Fruit fly (Drosophila melanogaster) Kc167 (cell line): Measurements from ENCODE around the gene Prp4k.

Experiments used
- Myc ChIP-seq: fragments of >200 bp; optimal IDR thresholded peaks from 2 replicates; lab custom pipeline; 2017; ENCODE audit warnings: missing external identifiers
- Sin3A ChIP-seq: fragments of >200 bp; optimal IDR thresholded peaks from 2 replicates; lab custom pipeline; 2018; ENCODE audit warnings: missing external identifiers
- h ChIP-seq: fragments of >200 bp; optimal IDR thresholded peaks from 3 replicates; lab custom pipeline; 2018; ENCODE audit warnings: missing external identifiers
- insv ChIP-seq: fragments of >200 bp; optimal IDR thresholded peaks from 3 replicates; lab custom pipeline; 2018; ENCODE audit warnings: missing external identifiers
- psq ChIP-seq: fragments of >200 bp; optimal IDR thresholded peaks from 2 replicates; lab custom pipeline; 2017; ENCODE audit warnings: missing external identifiers
- ttk ChIP-seq: sonication (Bioruptor generic); optimal IDR thresholded peaks from 2 replicates; lab custom pipeline; 2017; ENCODE audit warnings: missing external identifiers

The Prp4k gene

DNA sequence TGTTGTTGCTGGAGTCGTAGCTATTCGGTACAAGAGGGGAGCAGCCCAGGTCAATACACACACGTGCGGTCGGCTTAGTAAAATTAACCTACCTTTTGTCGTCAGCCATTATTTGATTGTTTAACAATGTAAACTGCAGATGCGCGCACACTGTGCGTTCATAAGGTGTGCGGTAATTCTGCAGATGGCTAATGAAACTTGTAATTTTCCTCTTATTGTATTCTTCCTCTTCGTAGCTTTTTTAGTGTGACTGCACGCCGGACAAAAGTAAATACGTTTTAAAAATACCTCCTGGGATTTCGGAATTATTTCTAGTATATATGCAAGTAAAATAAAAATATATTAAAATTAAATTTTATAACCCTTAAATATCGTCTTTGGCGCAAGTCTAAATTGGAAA lies at the start of gene Prp4k:
TSS of gene Prp4k (minus strand) at position 258 of the 400 bp plus-strand sequence.
- TF ChIP-seq h (lab: Kevin White, UChicago) (no peak), Sin3A (no peak)

DNA sequence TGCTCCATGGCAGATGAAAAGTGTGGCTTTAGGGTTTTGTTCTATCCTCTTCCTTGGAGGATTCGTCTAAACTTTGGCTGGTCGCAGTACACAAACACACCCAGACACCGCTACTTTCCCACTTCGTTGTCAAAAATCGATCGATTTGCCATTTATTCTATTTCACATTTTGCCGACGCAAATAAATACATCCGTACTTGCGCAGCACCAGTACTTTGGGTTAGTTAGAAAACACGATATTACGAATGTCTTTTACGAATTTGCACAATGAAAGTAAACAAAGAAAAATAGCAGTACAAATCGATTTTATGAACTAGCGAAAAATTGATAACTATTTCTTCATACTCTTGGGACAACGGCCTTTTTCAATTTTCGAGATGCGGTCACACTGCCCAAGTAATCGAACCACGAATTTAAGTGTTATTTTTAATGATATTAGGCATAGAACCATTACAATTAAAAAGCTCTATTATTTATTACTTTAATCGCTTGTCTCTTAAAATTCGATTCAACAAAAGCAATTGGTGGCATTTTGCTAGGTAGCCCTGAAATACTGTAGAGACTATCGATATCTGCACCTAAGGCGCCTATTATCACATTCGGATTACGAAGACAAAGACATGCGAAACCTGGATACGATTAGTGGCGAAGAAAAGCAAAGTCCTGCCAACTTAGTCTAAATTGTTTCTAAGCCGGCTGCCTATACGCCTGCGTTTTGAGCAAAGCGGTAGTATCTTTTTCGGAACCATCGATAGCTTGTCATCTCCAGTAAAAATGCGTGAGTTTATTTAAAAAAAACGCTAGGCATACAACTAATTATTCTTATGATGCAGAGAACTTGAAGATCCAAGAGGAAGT lies 46.6 kb upstream of the Prp4k start, which contains the start of the genes DIP2 and wac:
TSS of gene DIP2 (minus strand) at position 337 of the 858 bp plus-strand sequence.
TSS of gene wac (plus strand) at position 559 of the 858 bp plus-strand sequence.
- TF ChIP-seq insv (lab: Kevin White, UChicago): no peak
- TF ChIP-seq Myc (lab: Kevin White, UChicago): no peak
- TF ChIP-seq Sin3A: no peak
- no peak for TF ChIP-seq psq (lab: Kevin White, UChicago)
- TF ChIP-seq ttk (lab: Kevin White, UChicago): no peak
- no peak for TF ChIP-seq h (lab: Kevin White, UChicago)

DNA sequence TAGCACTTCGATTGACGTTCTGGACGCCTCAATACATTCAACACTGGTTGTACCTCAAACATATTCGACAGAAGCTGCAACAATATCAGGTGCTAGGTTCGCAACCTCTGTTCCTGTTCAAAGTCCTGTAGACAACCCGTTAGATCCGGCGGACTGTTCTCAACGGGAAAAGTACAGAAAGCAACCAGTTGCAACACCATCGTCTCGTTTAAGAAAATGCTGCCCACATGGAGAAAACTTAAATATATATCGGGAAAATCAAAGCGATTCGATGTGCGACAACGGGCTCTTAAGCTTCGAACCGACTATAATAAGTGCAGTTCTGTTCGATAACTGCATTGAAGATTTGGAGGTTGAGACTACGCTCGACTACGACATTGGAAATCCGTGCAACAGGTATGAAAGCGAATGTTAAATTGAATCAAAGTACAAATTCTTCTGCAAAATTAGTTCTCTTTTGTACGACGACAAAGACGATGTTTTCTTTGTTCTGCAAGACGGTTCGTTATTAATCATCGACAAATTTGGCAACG lies 37.0 kb upstream of the Prp4k start:
- TF ChIP-seq Sin3A: no peak
- no peak for TF ChIP-seq psq (lab: Kevin White, UChicago)
- no peak for TF ChIP-seq h (lab: Kevin White, UChicago)
- no peak for TF ChIP-seq ttk (lab: Kevin White, UChicago)
- no peak for TF ChIP-seq insv (lab: Kevin White, UChicago)
- TF ChIP-seq Myc (lab: Kevin White, UChicago): no peak

DNA sequence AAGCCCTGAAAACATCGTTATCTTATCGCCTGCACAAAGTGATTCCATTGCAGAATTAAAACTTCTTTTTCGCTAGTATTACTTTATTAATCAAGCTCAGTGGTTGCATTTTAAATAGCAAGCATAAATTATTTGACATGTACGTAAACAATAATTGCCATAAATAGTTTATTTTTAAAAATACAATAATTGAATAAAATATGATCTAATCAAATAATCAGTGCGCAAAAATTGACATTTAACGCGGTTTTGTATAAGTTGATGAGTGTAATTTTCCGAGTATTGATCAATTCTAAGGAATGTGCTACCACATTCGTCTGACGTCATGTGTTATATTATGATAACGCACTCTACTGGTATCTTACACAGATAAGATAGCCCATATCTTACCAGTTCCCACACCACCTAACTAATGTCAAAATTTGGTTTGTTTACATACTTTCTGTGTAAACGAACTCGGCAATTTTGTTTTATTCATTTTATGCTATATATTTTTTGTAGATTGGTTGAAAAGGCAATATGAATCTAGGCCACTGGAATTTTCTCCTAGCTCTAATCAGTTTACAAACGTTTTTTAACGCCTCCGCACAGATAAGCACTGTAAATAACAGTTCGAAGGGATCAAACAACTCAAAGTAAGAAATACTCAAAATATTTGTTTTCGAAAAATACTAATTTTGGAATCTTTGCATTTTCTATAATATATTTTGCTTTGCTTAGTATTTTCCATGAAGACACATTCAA lies 36.4 kb upstream of the Prp4k start, which contains the start of gene mthl14:
TSS of gene mthl14 (plus strand) at position 10 of the 744 bp plus-strand sequence.
- TF ChIP-seq Myc (lab: Kevin White, UChicago) (no peak), insv (lab: Kevin White, UChicago) (no peak), psq (lab: Kevin White, UChicago) (no peak), ttk (lab: Kevin White, UChicago) (no peak), Sin3A (no peak), h (lab: Kevin White, UChicago) (no peak)

DNA sequence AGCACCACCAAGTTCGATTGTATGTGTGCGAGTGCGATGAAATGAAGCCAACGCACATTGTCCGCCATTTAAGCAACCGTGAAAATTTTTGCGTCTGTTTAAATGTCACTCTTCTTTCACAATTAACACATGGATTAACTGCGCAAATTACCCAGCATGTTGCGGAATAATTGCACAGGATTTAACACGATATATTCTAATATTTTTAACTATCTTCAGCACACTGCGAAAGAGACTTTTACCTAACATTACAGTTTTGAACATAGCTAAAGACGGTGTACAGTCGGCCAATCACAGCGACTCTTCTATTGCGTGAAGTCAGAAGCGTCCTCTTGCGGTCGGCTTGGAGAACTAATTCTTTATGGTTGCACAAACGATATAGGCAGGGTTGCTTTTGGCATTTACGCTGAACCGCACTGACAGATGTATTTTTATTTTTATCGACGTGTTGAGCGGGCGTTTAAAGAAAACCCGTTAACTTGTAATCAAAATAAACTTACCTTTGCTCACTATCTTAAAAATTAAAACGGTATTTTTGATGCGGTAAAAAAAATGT lies 35.5 kb upstream of the Prp4k start:
- TF ChIP-seq insv (lab: Kevin White, UChicago) (no peak), Sin3A (no peak), ttk (lab: Kevin White, UChicago) (no peak), Myc (lab: Kevin White, UChicago) (no peak), psq (lab: Kevin White, UChicago) (no peak)

DNA sequence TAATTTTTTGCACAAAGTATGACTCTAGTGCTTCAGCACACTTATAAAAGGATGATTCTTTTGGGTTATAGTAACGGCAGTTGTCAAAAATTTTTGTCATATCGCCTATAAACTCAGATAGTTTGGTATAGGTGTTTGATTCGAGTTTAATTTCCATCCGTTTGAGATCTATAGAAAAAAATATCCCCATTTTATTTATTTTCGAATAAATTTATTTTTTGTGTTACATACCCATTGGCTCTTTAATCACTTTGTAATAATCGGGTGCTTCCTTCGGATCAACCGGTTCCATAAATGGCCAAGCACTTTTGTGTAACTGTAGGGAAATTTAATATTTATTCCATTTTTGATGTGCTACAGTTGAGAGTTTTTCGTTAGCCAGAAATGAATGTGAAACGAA lies 23.1 kb upstream of the Prp4k start:
- TF ChIP-seq psq (lab: Kevin White, UChicago) (no peak), ttk (lab: Kevin White, UChicago) (no peak), h (lab: Kevin White, UChicago) (no peak), Myc (lab: Kevin White, UChicago) (no peak), insv (lab: Kevin White, UChicago) (no peak), Sin3A (no peak)

DNA sequence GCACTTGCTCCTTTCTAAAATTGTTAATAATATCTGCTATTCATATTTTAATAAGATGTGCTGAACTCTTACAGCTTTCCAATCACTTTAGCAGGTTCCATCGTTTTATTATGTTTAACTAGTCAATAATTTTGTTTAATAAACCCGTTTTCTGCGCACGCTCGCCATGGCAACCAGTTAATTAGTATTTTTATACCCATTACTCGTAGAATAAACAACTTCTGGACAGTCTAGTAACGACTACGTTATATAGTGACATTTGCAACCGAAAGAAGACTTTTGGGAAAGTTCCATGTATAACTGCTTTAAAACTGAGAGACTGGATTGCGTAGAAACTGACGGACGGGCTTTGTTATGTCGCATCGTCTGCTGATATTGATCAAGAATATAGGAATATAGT lies 22.0 kb upstream of the Prp4k start, which contains the start of gene CG34453:
TSS of gene CG34453 (minus strand) at position 101 of the 400 bp plus-strand sequence.
- TF ChIP-seq Sin3A: no peak

DNA sequence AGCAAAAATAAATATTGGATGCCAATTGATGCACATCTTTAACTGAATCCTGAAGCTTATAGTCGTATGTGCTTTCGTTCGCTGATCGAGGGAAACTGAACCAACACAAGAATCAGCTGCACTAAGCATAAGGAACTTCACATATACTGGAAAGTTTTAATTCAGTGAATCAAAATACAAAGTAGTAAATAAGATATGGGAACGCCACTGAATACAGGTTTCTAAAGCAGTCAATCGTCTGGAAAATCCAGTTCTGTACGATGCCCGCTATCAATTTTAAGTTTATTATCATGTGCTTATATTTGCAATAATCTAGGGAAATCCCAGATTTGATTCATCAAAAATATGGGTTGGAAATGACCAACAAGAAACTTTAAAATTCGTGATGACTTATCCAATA lies 21.0 kb upstream of the Prp4k start, which contains the start of gene CG34454:
TSS of gene CG34454 (minus strand) at position 84 of the 400 bp plus-strand sequence.
- TF ChIP-seq psq (lab: Kevin White, UChicago) (no peak), h (lab: Kevin White, UChicago) (no peak), ttk (lab: Kevin White, UChicago) (no peak), Myc (lab: Kevin White, UChicago) (no peak), insv (lab: Kevin White, UChicago) (no peak), Sin3A (no peak)

DNA sequence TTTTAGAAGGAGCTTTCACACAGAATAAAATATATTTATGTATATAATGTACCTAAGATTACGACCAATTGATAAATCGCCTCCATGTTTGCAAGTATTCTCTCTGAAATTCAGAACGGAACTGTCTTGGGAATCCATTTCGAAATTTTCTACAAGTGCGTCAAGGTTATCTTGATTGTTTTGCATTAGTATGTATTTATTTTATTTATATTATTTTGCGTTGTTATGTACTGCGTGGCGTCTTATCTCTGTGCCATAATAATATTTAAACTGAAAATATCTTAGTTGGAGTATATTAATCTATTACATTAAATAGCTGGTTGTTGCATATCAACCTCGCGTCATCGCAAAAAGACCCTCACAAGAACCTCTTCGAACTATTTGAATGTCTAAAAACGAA lies 20.2 kb upstream of the Prp4k start, which contains the start of gene CG42846:
TSS of gene CG42846 (minus strand) at position 101 of the 400 bp plus-strand sequence.
- TF ChIP-seq h (lab: Kevin White, UChicago) (no peak), Sin3A (no peak), insv (lab: Kevin White, UChicago) (no peak), Myc (lab: Kevin White, UChicago) (no peak), psq (lab: Kevin White, UChicago) (no peak), ttk (lab: Kevin White, UChicago) (no peak)

DNA sequence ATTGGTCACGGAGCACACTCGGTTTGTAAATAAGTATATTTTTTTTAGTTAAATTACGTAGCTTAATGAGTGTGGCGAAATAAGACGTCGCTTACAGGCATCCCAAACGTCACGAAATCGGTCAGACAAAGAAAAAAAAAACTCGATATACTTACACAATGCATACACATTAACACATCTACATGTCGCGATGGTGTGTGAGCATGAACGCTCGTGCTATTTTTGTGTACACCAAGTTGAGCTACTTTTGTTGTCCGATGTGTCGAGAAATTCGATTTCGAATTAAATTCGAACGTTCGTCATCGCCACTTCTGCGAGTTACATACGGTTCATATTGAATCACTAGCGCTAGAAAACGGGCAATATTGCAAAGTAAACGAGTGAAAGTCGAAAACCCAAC lies 13.9 kb upstream of the Prp4k start:
- TF ChIP-seq ttk (lab: Kevin White, UChicago) (no peak), psq (lab: Kevin White, UChicago) (no peak), Sin3A (no peak), Myc (lab: Kevin White, UChicago) (no peak), h (lab: Kevin White, UChicago) (no peak), insv (lab: Kevin White, UChicago) (no peak)
